Fruit fly (Drosophila melanogaster) whole organism, pupa: ENCODE data around the gene CG3651.

Source experiments
- CG17806 ChIP-seq: fragments of 200-800 bp; sonication (Bioruptor generic); optimal IDR thresholded peaks from 2 replicates; lab custom pipeline; 2018; ENCODE audit warnings: missing biosample characterization, mild to moderate bottlenecking, missing genetic modification characterization, moderate library complexity
- CG34367 ChIP-seq: fragments of 200-800 bp; sonication (Bioruptor generic); optimal IDR thresholded peaks from 2 replicates; lab custom pipeline; 2018; ENCODE audit warnings: missing biosample characterization, mild to moderate bottlenecking, missing genetic modification characterization
- EcR ChIP-seq: fragments of 200-800 bp; sonication (Bioruptor generic); optimal IDR thresholded peaks from 3 replicates; lab custom pipeline; 2019; ENCODE audit warnings: missing biosample characterization, missing genetic modification characterization, mild to moderate bottlenecking, moderate library complexity, missing genetic modification reagents
- Pif1B ChIP-seq: fragments of 200-800 bp; sonication (Bioruptor generic); optimal IDR thresholded peaks from 3 replicates; lab custom pipeline; 2016; ENCODE audit warnings: missing biosample characterization, missing genetic modification characterization
- fd96Ca ChIP-seq: fragments of 200-800 bp; sonication (Bioruptor generic); IDR thresholded peaks from 3 replicates; pipeline ENCODE4 v1.3.6; 2022; ENCODE audit warnings: missing biosample characterization, missing genetic modification characterization
- rn ChIP-seq: fragments of 200-800 bp; sonication (Bioruptor generic); IDR thresholded peaks from 2 replicates; pipeline ENCODE4 v1.3.6; 2022; ENCODE audit warnings: missing biosample characterization, missing genetic modification characterization

DNA sequence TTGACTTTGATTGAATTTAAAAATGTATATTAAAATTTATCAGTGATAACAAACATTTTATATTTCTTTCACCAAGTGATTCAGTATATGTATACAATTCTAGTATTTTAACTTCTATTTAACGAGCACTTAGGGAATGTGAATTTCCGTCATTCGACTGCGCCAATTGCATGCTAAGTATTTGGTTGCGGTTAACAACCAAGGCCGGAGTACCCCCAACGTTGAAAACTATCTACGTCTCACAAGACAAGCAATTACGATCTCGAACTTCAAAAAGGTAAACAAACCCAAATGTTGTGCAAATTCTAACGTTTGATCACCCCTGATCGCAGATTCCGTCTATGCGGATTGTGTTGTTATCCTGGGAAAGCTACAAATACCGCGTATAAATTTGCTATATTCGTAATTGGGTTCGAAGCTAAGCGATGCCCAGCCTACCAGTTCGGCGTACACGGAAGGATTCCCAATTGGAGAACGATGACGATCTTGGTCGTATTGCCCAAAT is 10.1 kb downstream of the CG3651 start, which contains the start of gene CG42748:
- no peak for TF ChIP-seq CG34367
- TF ChIP-seq CG17806 (tag; lab: Kevin White, UChicago), result no peak
- TF ChIP-seq fd96Ca (GFP tag; lab: Robert Waterston, UW), result no peak
- no peak for TF ChIP-seq Pif1B (GFP tag; lab: Kevin White, UChicago)
- no peak for TF ChIP-seq EcR (GFP tag; lab: Kevin White, UChicago)
- no peak for TF ChIP-seq rn (GFP tag; lab: Robert Waterston, UW)
